Fruit fly (Drosophila melanogaster): ENCODE data around the gene CG12477.

The CG12477 gene

DNA sequence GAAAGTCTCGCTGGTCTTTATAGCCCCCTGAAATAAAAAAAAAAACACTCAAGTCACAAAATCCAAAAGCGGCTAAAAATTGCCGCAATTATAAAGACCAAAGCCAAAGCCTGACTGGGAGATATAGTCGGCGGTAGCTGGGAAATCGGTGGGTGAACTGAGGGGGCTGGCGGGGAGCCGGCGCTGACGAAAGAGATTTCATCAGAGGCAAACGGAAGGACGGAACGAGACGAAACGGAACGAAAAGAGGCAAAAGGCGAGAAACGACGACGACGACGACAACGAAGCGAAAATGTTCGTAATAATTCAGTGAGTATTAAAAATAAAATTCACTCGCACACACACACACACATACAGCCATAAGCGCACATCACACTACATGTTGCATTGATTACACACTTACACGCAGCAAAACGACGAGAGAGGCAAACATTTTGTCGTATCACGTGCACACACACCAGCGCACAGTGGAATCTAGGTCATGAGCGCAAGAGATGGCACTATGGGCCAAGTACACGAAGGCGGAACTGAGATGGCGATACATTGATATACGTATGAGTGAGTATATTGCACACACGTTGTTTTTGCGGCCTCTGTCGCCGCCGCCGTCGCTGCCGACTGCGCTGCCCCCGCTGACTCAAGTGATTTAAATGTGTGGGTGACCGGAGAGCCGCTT, 36.0 kb upstream of the CG12477 start:
- TF ChIP-seq rn (GFP tag; IDR thresholded peaks at IDR 0.05), result no peak
- no peak for TF ChIP-seq CG9948 (tag; optimal IDR thresholded peaks at IDR 0.05)
- TF ChIP-seq CG4496 (GFP tag; IDR thresholded peaks at IDR 0.05), result peak; percentile 73
- TF ChIP-seq CG17806 (tag; optimal IDR thresholded peaks at IDR 0.05), result no peak
- no peak for TF ChIP-seq CG34367 (tag; optimal IDR thresholded peaks at IDR 0.05)
- TF ChIP-seq CG32121 (GFP tag; IDR thresholded peaks at IDR 0.05), result peak; percentile 74
- TF ChIP-seq fd96Ca (GFP tag; IDR thresholded peaks at IDR 0.05), result peak; percentile 71; the same call in 2 of the 3 replicates
- TF ChIP-seq Snoo (tag; optimal IDR thresholded peaks at IDR 0.05), result peak; percentile 38
- TF ChIP-seq CG15710 (tag; optimal IDR thresholded peaks at IDR 0.05), result peak; percentile 29
- TF ChIP-seq CG8159 (tag; optimal IDR thresholded peaks at IDR 0.05), result peak; percentile 46
- TF ChIP-seq CG12605 (GFP tag; IDR thresholded peaks at IDR 0.05), result peak; percentile 71
- TF ChIP-seq CG10348 (GFP tag; IDR thresholded peaks at IDR 0.05), result 0 out of 2 replicates have a peak, but pooled peaks have one; percentile 27
- TF ChIP-seq Pif1B (GFP tag; optimal IDR thresholded peaks at IDR 0.05), result peak; percentile 22
- peak; percentile 71 for TF ChIP-seq CG13204 (GFP tag; optimal IDR thresholded peaks at IDR 0.05)
- peak; percentile 63 for TF ChIP-seq Ets98B (GFP tag; IDR thresholded peaks at IDR 0.05)
- TF ChIP-seq gl (tag; optimal IDR thresholded peaks at IDR 0.05), result peak; percentile 58
- peak; percentile 34 for TF ChIP-seq CG14655 (GFP tag; optimal IDR thresholded peaks at IDR 0.05)
- peak; percentile 62 for TF ChIP-seq D1 (tag; optimal IDR thresholded peaks at IDR 0.05)
- TF ChIP-seq Pif1A (GFP tag; optimal IDR thresholded peaks at IDR 0.05), result no peak
- TF ChIP-seq EcR (GFP tag; optimal IDR thresholded peaks at IDR 0.05), result peak; percentile 87
- peak; percentile 38 for TF ChIP-seq CG8301 (tag; optimal IDR thresholded peaks at IDR 0.05)

DNA sequence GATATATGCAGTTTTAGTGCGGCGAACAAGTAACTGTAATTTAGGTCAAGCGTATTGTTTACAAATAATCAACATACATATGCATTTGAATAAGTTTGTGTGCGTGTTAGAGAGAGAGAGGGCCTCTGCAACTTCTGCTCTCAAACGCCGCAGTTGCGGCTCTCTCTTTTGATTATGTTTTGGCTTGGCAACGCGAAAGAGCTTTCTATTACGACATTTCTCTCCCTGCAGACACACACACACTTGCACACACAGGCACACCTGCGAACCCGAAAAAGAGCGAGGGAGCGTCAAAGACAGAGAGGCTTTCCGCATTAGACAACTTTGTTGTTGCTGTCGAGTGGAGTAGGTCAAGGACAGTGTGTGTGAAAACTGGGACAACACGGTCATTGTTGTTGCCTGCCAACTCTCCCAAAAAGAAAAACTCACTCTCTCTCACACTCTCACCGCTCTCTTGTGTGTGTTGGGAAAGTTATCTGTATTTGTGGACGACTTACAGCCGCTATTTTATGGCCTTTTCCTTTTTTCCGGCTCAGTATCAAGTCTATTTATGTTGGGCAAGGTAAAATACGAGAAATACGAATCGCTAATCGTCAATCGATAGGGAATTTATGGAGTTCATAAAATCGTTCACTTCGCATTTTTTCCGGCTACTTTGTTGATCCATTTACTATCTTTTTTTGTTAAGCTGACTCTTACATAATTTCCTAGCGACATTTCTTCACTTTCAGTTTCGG, 34.2 kb upstream of the CG12477 start:
- TF ChIP-seq CG10348 (GFP tag; IDR thresholded peaks at IDR 0.05), result no peak
- TF ChIP-seq Pif1A (GFP tag; optimal IDR thresholded peaks at IDR 0.05), result no peak
- TF ChIP-seq CG8301 (tag; optimal IDR thresholded peaks at IDR 0.05), result no peak
- no peak for TF ChIP-seq Pif1B (GFP tag; optimal IDR thresholded peaks at IDR 0.05)
- TF ChIP-seq Ets98B (GFP tag; IDR thresholded peaks at IDR 0.05), result peak; percentile 51; the same call in 1 of the 2 replicates
- no peak for TF ChIP-seq CG12605 (GFP tag; IDR thresholded peaks at IDR 0.05)
- peak; percentile 14; the same call in 1 of the 2 replicates for TF ChIP-seq CG32121 (GFP tag; IDR thresholded peaks at IDR 0.05)
- peak; percentile 49; the same call in 1 of the 3 replicates for TF ChIP-seq CG4496 (GFP tag; IDR thresholded peaks at IDR 0.05)

- TF ChIP-seq CG10348 (GFP tag; IDR thresholded peaks at IDR 0.05) (peak; percentile 51; the same call in 1 of the 2 replicates), Pif1B (GFP tag; optimal IDR thresholded peaks at IDR 0.05) (peak; percentile 40), CG15710 (tag; optimal IDR thresholded peaks at IDR 0.05) (peak; percentile 57), CG4496 (GFP tag; IDR thresholded peaks at IDR 0.05) (peak; percentile 83), Pif1A (GFP tag; optimal IDR thresholded peaks at IDR 0.05) (peak; percentile 25), CG14655 (GFP tag; optimal IDR thresholded peaks at IDR 0.05) (peak; percentile 61), CG8159 (tag; optimal IDR thresholded peaks at IDR 0.05) (peak; percentile 83), CG17806 (tag; optimal IDR thresholded peaks at IDR 0.05) (peak; percentile 49), CG12605 (GFP tag; IDR thresholded peaks at IDR 0.05) (peak; percentile 42), CG32121 (GFP tag; IDR thresholded peaks at IDR 0.05) (peak; percentile 83), gl (tag; optimal IDR thresholded peaks at IDR 0.05) (no peak), rn (GFP tag; IDR thresholded peaks at IDR 0.05) (peak; percentile 70), CG8301 (tag; optimal IDR thresholded peaks at IDR 0.05) (peak; percentile 56), fd96Ca (GFP tag; IDR thresholded peaks at IDR 0.05) (no peak), CG34367 (tag; optimal IDR thresholded peaks at IDR 0.05) (peak; percentile 44), EcR (GFP tag; optimal IDR thresholded peaks at IDR 0.05) (no peak), D1 (tag; optimal IDR thresholded peaks at IDR 0.05) (no peak), Snoo (tag; optimal IDR thresholded peaks at IDR 0.05) (peak; percentile 76), Ets98B (GFP tag; IDR thresholded peaks at IDR 0.05) (peak; percentile 66), CG13204 (GFP tag; optimal IDR thresholded peaks at IDR 0.05) (no peak), CG9948 (tag; optimal IDR thresholded peaks at IDR 0.05) (peak; percentile 60)
Observed at dm6 chr3L:18756293-18756887, 33.3 kb upstream of the CG12477 start.

DNA sequence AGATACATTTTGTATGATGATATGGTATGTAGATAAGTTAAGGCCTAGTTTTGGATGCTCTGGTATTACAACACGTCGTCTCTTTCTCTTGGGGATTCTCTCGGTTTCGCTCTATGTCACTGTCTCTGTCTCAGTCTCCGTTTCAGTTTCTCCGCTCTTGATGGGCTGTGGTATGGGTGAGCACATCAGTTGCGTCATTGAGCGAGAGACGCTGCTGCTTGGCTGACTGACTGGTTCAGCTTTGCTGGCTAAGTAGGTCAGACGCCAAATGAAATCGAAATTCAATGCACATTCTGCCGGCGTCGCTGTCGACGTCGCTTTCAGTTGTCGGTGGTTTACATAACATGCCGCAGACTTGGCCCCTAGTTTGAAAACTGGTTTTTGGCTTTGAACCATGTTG, 30.8 kb upstream of the CG12477 start:
- TF ChIP-seq CG8301 (tag; optimal IDR thresholded peaks at IDR 0.05) (peak; percentile 5), EcR (GFP tag; optimal IDR thresholded peaks at IDR 0.05) (peak; percentile 32), rn (GFP tag; IDR thresholded peaks at IDR 0.05) (no peak), Ets98B (GFP tag; IDR thresholded peaks at IDR 0.05) (peak; percentile 59; the same call in 1 of the 2 replicates), Snoo (tag; optimal IDR thresholded peaks at IDR 0.05) (peak; percentile 61), CG12605 (GFP tag; IDR thresholded peaks at IDR 0.05) (peak; percentile 20; the same call in 1 of the 2 replicates), Pif1A (GFP tag; optimal IDR thresholded peaks at IDR 0.05) (no peak)

- TF ChIP-seq CG9948 (tag; optimal IDR thresholded peaks at IDR 0.05), result no peak
- no peak for TF ChIP-seq CG10348 (GFP tag; IDR thresholded peaks at IDR 0.05)
- TF ChIP-seq CG13204 (GFP tag; optimal IDR thresholded peaks at IDR 0.05), result no peak
- no peak for TF ChIP-seq CG17806 (tag; optimal IDR thresholded peaks at IDR 0.05)
- no peak for TF ChIP-seq rn (GFP tag; IDR thresholded peaks at IDR 0.05)
- TF ChIP-seq Ets98B (GFP tag; IDR thresholded peaks at IDR 0.05), result no peak
- TF ChIP-seq CG12605 (GFP tag; IDR thresholded peaks at IDR 0.05), result no peak
- no peak for TF ChIP-seq Snoo (tag; optimal IDR thresholded peaks at IDR 0.05)
- no peak for TF ChIP-seq Pif1A (GFP tag; optimal IDR thresholded peaks at IDR 0.05)
Observed at dm6 chr3L:18749807-18750206, 26.7 kb upstream of the CG12477 start.

All from whole organism, pupa.